Worm (Caenorhabditis elegans) whole organism, L4 larva: ENCODE results near the gene capg-2.

Experiments used
- F10B5.3 ChIP-seq: sonication (generic microtip); optimal IDR thresholded peaks from 2 replicates; lab custom pipeline; 2016; ENCODE audit warnings: mild to moderate bottlenecking, missing genetic modification characterization, missing compliant biosample characterization
- F44E2.7 ChIP-seq: fragments of 200-800 bp; sonication (Bioruptor generic); IDR thresholded peaks from 2 replicates; pipeline ENCODE4 v2.1.2; 2022; ENCODE audit warnings: missing genetic modification characterization, missing compliant biosample characterization
- F49E8.2 ChIP-seq: sonication (generic microtip); optimal IDR thresholded peaks from 2 replicates; lab custom pipeline; 2016; ENCODE audit warnings: missing compliant biosample characterization, mild to moderate bottlenecking, missing genetic modification characterization, borderline replicate concordance
- R02D3.7 ChIP-seq: fragments of 150-350 bp; sonication (generic microtip); optimal IDR thresholded peaks from 3 replicates; lab custom pipeline; 2014; ENCODE audit warnings: missing biosample characterization, missing genetic modification characterization
- Y105C5A.15 ChIP-seq: fragments of 200-800 bp; sonication (Bioruptor generic); IDR thresholded peaks from 2 replicates; pipeline ENCODE4 v1.3.6; 2022; ENCODE audit warnings: missing genetic modification characterization, missing compliant biosample characterization
- Y5F2A.4 ChIP-seq: fragments of 200-800 bp; sonication (Bioruptor generic); optimal IDR thresholded peaks from 2 replicates; lab custom pipeline; 2018; ENCODE audit warnings: mild to moderate bottlenecking, missing genetic modification characterization, missing compliant biosample characterization
- aha-1 ChIP-seq: fragments of 150-350 bp; peaks from one replicate; lab custom pipeline; 2014; ENCODE audit warnings: missing biosample characterization, missing genetic modification characterization
- aly-2 ChIP-seq: sonication (generic microtip); optimal IDR thresholded peaks from 2 replicates; lab custom pipeline; 2018; ENCODE audit warnings: missing biosample characterization, missing genetic modification characterization
- ama-1 ChIP-seq: fragments of 150-350 bp; optimal IDR thresholded peaks from 2 replicates; lab custom pipeline; 2014; ENCODE audit warnings: inconsistent platforms, mixed read lengths
- attf-4 ChIP-seq: sonication (generic microtip); optimal IDR thresholded peaks from 3 replicates; lab custom pipeline; 2017; ENCODE audit warnings: missing biosample characterization, missing genetic modification characterization
- ceh-20 ChIP-seq: fragments of 200-800 bp; sonication (Bioruptor generic); IDR thresholded peaks from 2 replicates; pipeline ENCODE4 v1.3.6; 2022; ENCODE audit warnings: missing genetic modification reagents, missing genetic modification characterization, missing compliant biosample characterization
- ceh-28 ChIP-seq: fragments of 150-350 bp; optimal IDR thresholded peaks from 2 replicates; lab custom pipeline; 2014; ENCODE audit warnings: missing biosample characterization, missing genetic modification reagents, missing genetic modification characterization
- ceh-32 ChIP-seq: sonication (generic microtip); optimal IDR thresholded peaks from 2 replicates; lab custom pipeline; 2016; ENCODE audit warnings: mild to moderate bottlenecking, missing genetic modification characterization, missing compliant biosample characterization; ENCODE audit not compliant: poor library complexity
- ceh-62 ChIP-seq: sonication (generic microtip); optimal IDR thresholded peaks from 2 replicates; lab custom pipeline; 2017; ENCODE audit warnings: missing biosample characterization, missing genetic modification characterization
- ctbp-1 ChIP-seq: fragments of 200-800 bp; sonication (Bioruptor generic); IDR thresholded peaks from 2 replicates; pipeline ENCODE4 v1.3.6; 2022; ENCODE audit warnings: missing genetic modification reagents, missing genetic modification characterization, missing compliant biosample characterization
- daf-16 ChIP-seq, 3 experiments: sonication (generic microtip); optimal IDR thresholded peaks; 2 replicates each; lab custom pipeline; 2016 to 2017; ENCODE audit warnings: missing genetic modification characterization in 3 of 3, missing genetic modification reagents in 3 of 3, mild to moderate bottlenecking in 2 of 3, missing compliant biosample characterization in 2 of 3, missing biosample characterization in 1 of 3, moderate library complexity in 1 of 3
- dmd-8 ChIP-seq: fragments of 200-800 bp; sonication (Bioruptor generic); IDR thresholded peaks from 2 replicates; pipeline ENCODE4 v1.3.6; 2022; ENCODE audit warnings: missing genetic modification characterization, missing compliant biosample characterization
- dmd-9 ChIP-seq: fragments of 200-800 bp; sonication (Bioruptor generic); IDR thresholded peaks from 2 replicates; pipeline ENCODE4 v1.3.6; 2022; ENCODE audit warnings: missing genetic modification reagents, missing genetic modification characterization, missing compliant biosample characterization
- dpl-1 ChIP-seq: fragments of 150-350 bp; optimal IDR thresholded peaks from 2 replicates; lab custom pipeline; 2014; ENCODE audit warnings: missing biosample characterization, missing genetic modification reagents, missing genetic modification characterization
- duxl-1 ChIP-seq: sonication (generic microtip); optimal IDR thresholded peaks from 2 replicates; lab custom pipeline; 2016; ENCODE audit warnings: mild to moderate bottlenecking, missing genetic modification characterization, moderate library complexity, missing compliant biosample characterization; ENCODE audit not compliant: poor library complexity
- egl-27 ChIP-seq: sonication (generic microtip); optimal IDR thresholded peaks from 3 replicates; lab custom pipeline; 2017; ENCODE audit warnings: missing biosample characterization, missing genetic modification reagents, missing genetic modification characterization
- fos-1 ChIP-seq: fragments of 150-350 bp; optimal IDR thresholded peaks from 2 replicates; lab custom pipeline; 2014; ENCODE audit warnings: missing biosample characterization, missing genetic modification characterization
- gei-8 ChIP-seq: fragments of 200-800 bp; sonication (Bioruptor generic); optimal IDR thresholded peaks from 2 replicates; lab custom pipeline; 2018; ENCODE audit warnings: mild to moderate bottlenecking, missing genetic modification characterization, missing compliant biosample characterization
- hlh-11 ChIP-seq: fragments of 200-800 bp; sonication (Bioruptor generic); optimal IDR thresholded peaks from 2 replicates; lab custom pipeline; 2018; ENCODE audit warnings: mild to moderate bottlenecking, missing genetic modification characterization, missing compliant biosample characterization
- hlh-30 ChIP-seq: sonication (generic microtip); optimal IDR thresholded peaks from 2 replicates; lab custom pipeline; 2017; ENCODE audit warnings: antibody characterized with exemption, mild to moderate bottlenecking, missing genetic modification characterization, missing compliant biosample characterization; ENCODE audit not compliant: insufficient read depth
- hmg-1.1 ChIP-seq: fragments of 200-800 bp; sonication (Bioruptor generic); IDR thresholded peaks from 2 replicates; pipeline ENCODE4 v1.3.6; 2022; ENCODE audit warnings: missing genetic modification reagents, missing genetic modification characterization, missing compliant biosample characterization
- lin-13 ChIP-seq: fragments of 150-350 bp; optimal IDR thresholded peaks from 2 replicates; lab custom pipeline; 2014; ENCODE audit warnings: missing biosample characterization, missing genetic modification reagents, missing genetic modification characterization
- lin-15B ChIP-seq: fragments of 150-350 bp; sonication (generic microtip); optimal IDR thresholded peaks from 3 replicates; lab custom pipeline; 2014; ENCODE audit warnings: missing biosample characterization, missing genetic modification characterization
- lin-29 ChIP-seq: fragments of 200-800 bp; sonication (Bioruptor generic); IDR thresholded peaks from 2 replicates; pipeline ENCODE4 v1.3.6; 2022; ENCODE audit warnings: missing genetic modification reagents, missing genetic modification characterization, missing compliant biosample characterization
- lin-39 ChIP-seq: fragments of 150-350 bp; optimal IDR thresholded peaks from 2 replicates; lab custom pipeline; 2014; ENCODE audit warnings: missing biosample characterization, missing genetic modification reagents, missing genetic modification characterization
- lir-3 ChIP-seq: sonication (generic microtip); optimal IDR thresholded peaks from 2 replicates; lab custom pipeline; 2016; ENCODE audit warnings: mild to moderate bottlenecking, missing genetic modification characterization, missing compliant biosample characterization
- madf-9 ChIP-seq: fragments of 200-800 bp; sonication (Bioruptor generic); conservative IDR thresholded peaks from 2 replicates; pipeline ENCODE4 v1.3.6; 2022; ENCODE audit warnings: missing genetic modification reagents, missing genetic modification characterization, missing compliant biosample characterization
- mdt-29 ChIP-seq: fragments of 200-800 bp; sonication (Bioruptor generic); IDR thresholded peaks from 2 replicates; pipeline ENCODE4 v1.3.6; 2022; ENCODE audit warnings: missing genetic modification reagents, missing genetic modification characterization, missing compliant biosample characterization
- nhr-10 ChIP-seq: fragments of 150-350 bp; optimal IDR thresholded peaks from 2 replicates; lab custom pipeline; 2014; ENCODE audit warnings: missing biosample characterization, missing genetic modification characterization
- nhr-11 ChIP-seq: fragments of 150-350 bp; optimal IDR thresholded peaks from 2 replicates; lab custom pipeline; 2014; ENCODE audit warnings: missing biosample characterization, missing genetic modification characterization
- nhr-48 ChIP-seq: sonication (generic microtip); optimal IDR thresholded peaks from 2 replicates; lab custom pipeline; 2016; ENCODE audit warnings: mild to moderate bottlenecking, missing genetic modification characterization, missing compliant biosample characterization
- nhr-6 ChIP-seq: fragments of 150-350 bp; optimal IDR thresholded peaks from 2 replicates; lab custom pipeline; 2014; ENCODE audit warnings: missing biosample characterization, missing genetic modification characterization
- nhr-76 ChIP-seq: fragments of 150-350 bp; optimal IDR thresholded peaks from 2 replicates; lab custom pipeline; 2014; ENCODE audit warnings: missing biosample characterization, missing genetic modification characterization
- pha-4 ChIP-seq, 2 experiments: fragments of 150-350 bp in 1 of 2; fragments of 200-800 bp in 1 of 2; sonication (Bioruptor generic) in 1 of 2; IDR thresholded peaks in 1 of 2; optimal IDR thresholded peaks in 1 of 2; 2 replicates each; pipeline versions ENCODE4 v1.3.6 to Lab custom; 2014 to 2022; ENCODE audit warnings: missing genetic modification characterization in 2 of 2, missing genetic modification reagents in 2 of 2, missing biosample characterization in 1 of 2, missing compliant biosample characterization in 1 of 2
- php-3 ChIP-seq: fragments of 200-800 bp; sonication (Bioruptor generic); IDR thresholded peaks from 2 replicates; pipeline ENCODE4 v1.3.6; 2022; ENCODE audit warnings: missing genetic modification reagents, missing genetic modification characterization, missing compliant biosample characterization
- rbr-2 ChIP-seq: sonication (generic microtip); optimal IDR thresholded peaks from 2 replicates; lab custom pipeline; 2016; ENCODE audit warnings: missing genotype, missing genetic modification characterization, missing compliant biosample characterization
- saeg-2 ChIP-seq: fragments of 200-800 bp; sonication (Bioruptor generic); IDR thresholded peaks from 2 replicates; pipeline ENCODE4 v1.3.6; 2022; ENCODE audit warnings: missing genetic modification reagents, missing genetic modification characterization, missing compliant biosample characterization
- snpc-1.2 ChIP-seq: fragments of 200-800 bp; sonication (Bioruptor generic); IDR thresholded peaks from 2 replicates; pipeline ENCODE4 v1.3.6; 2022; ENCODE audit warnings: missing genetic modification reagents, missing genetic modification characterization, missing compliant biosample characterization
- snpc-4 ChIP-seq: fragments of 150-350 bp; optimal IDR thresholded peaks from 2 replicates; lab custom pipeline; 2014; ENCODE audit warnings: missing biosample characterization, missing genetic modification characterization
- spr-3 ChIP-seq: fragments of 200-800 bp; sonication (Bioruptor generic); optimal IDR thresholded peaks from 2 replicates; lab custom pipeline; 2018; ENCODE audit warnings: mild to moderate bottlenecking, missing genetic modification characterization, missing compliant biosample characterization
- tag-97 ChIP-seq: fragments of 200-800 bp; sonication (Bioruptor generic); IDR thresholded peaks from 2 replicates; pipeline ENCODE4 v1.3.6; 2022; ENCODE audit warnings: missing genetic modification characterization, missing compliant biosample characterization
- unc-39 ChIP-seq: sonication (generic microtip); optimal IDR thresholded peaks from 2 replicates; lab custom pipeline; 2017; ENCODE audit warnings: missing biosample characterization, missing genetic modification characterization
- vab-7 ChIP-seq: fragments of 200-800 bp; sonication (Bioruptor generic); IDR thresholded peaks from 2 replicates; pipeline ENCODE4 v1.3.6; 2022; ENCODE audit warnings: missing genetic modification reagents, missing genetic modification characterization, missing compliant biosample characterization
- zfp-3 ChIP-seq: fragments of 200-800 bp; sonication (Bioruptor generic); conservative IDR thresholded peaks from 2 replicates; pipeline ENCODE4 v1.3.6; 2022; ENCODE audit warnings: missing genetic modification reagents, missing genetic modification characterization, missing compliant biosample characterization
- ztf-7 ChIP-seq: fragments of 150-350 bp; optimal IDR thresholded peaks from 2 replicates; lab custom pipeline; 2014; ENCODE audit warnings: missing biosample characterization, missing genetic modification characterization

Gene capg-2

DNA sequence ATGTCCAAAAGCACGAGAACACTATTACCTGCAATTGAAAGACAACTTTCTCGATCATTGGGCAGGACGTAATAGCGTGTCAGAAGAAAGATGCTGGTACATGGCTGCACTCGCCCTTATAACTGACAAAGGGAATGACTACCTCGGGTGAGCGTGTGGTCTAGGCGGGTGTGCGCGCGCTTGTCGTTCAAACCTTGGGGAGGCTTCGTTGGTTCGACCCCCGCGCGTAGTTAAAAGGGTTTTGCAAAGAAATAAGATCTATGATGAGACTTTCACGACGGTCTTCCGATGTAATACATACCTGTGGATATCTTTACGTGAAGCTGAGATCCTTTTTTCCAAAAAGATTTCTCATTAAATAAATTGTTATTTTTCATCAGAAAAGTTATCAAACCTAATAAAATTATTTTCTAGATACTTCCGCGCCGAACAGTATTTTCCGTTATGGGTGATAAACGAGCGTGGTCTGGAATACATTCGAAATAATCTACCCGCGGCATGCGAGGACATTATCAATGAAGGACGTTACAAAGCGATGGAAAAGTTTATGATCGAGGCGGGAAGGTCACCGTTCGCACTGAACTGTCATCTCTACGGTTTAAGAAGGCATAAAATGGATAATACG, 31.9 kb downstream of the capg-2 start:
- TF ChIP-seq F44E2.7 (GFP tag; lab: Robert Waterston, UW) = peak; percentile 100
- peak; percentile 99 for TF ChIP-seq saeg-2
- peak; percentile 93 for TF ChIP-seq tag-97 (GFP tag; lab: Robert Waterston, UW)
- no peak for TF ChIP-seq lin-39 (tag; lab: Kevin White, UChicago)
- TF ChIP-seq egl-27 (tag; lab: Kevin White, UChicago) = peak; percentile 38
- TF ChIP-seq lin-29 = peak; percentile 94
- peak; percentile 82 for TF ChIP-seq hlh-11 (tag; lab: Kevin White, UChicago)
- TF ChIP-seq lir-3 (tag; lab: Kevin White, UChicago) = peak; percentile 95
- TF ChIP-seq gei-8 (GFP tag; lab: Kevin White, UChicago) = peak; percentile 99
- peak; percentile 70 for TF ChIP-seq ztf-7 (tag; lab: Kevin White, UChicago)
- no peak for TF ChIP-seq unc-39 (tag; lab: Kevin White, UChicago)
- peak; percentile 94 for TF ChIP-seq rbr-2 (tag; lab: Kevin White, UChicago)
- peak; percentile 35 for TF ChIP-seq R02D3.7
- peak; percentile 100 for TF ChIP-seq Y105C5A.15 (GFP tag; lab: Robert Waterston, UW)
- TF ChIP-seq zfp-3 = peak; percentile 94
- no peak for TF ChIP-seq lin-15B
- TF ChIP-seq duxl-1 (tag; lab: Kevin White, UChicago) = peak; percentile 97
- TF ChIP-seq ceh-20 (GFP tag; lab: Robert Waterston, UW) = peak; percentile 97
- peak; percentile 100 for TF ChIP-seq dmd-8 (GFP tag; lab: Robert Waterston, UW)
- peak; percentile 95 for TF ChIP-seq mdt-29 (GFP tag; lab: Robert Waterston, UW)
- TF ChIP-seq vab-7 (GFP tag; lab: Robert Waterston, UW) = peak; percentile 99
- peak; percentile 91 for TF ChIP-seq nhr-6 (tag; lab: Kevin White, UChicago)
- TF ChIP-seq nhr-10 (tag; lab: Kevin White, UChicago) = no peak
- TF ChIP-seq nhr-11 (tag; lab: Kevin White, UChicago) = peak; percentile 47
- peak; percentile 94 for TF ChIP-seq F10B5.3 (tag; lab: Kevin White, UChicago)
- no peak for TF ChIP-seq snpc-4 (tag; lab: Kevin White, UChicago)
- no peak for TF ChIP-seq nhr-76 (tag; lab: Kevin White, UChicago)
- no peak for TF ChIP-seq fos-1
- TF ChIP-seq attf-4 (tag; lab: Kevin White, UChicago) = peak; percentile 83
- TF ChIP-seq dmd-9 (GFP tag; lab: Robert Waterston, UW) = peak; percentile 96
- no peak for TF ChIP-seq ceh-62 (tag; lab: Kevin White, UChicago)
- peak; percentile 95 for TF ChIP-seq madf-9
- peak; percentile 93 for TF ChIP-seq nhr-48 (tag; lab: Kevin White, UChicago)
- peak; percentile 91 for TF ChIP-seq ama-1 (lab: Kevin White, UChicago)
- peak; percentile 98 for TF ChIP-seq Y5F2A.4
- TF ChIP-seq aha-1 (tag; lab: Kevin White, UChicago) = peak; percentile 93
- TF ChIP-seq pha-4 (GFP tag; IDR thresholded peaks at IDR 0.05; lab: Robert Waterston, UW) = peak; percentile 99
- no peak for TF ChIP-seq pha-4 (tag; optimal IDR thresholded peaks at IDR 0.05; lab: Kevin White, UChicago)
- TF ChIP-seq aly-2 (tag; lab: Kevin White, UChicago) = peak; percentile 94
- peak; percentile 85 for TF ChIP-seq ceh-32 (tag; lab: Kevin White, UChicago)
- peak; percentile 99 for TF ChIP-seq ctbp-1
- peak; percentile 63 for TF ChIP-seq dpl-1 (GFP tag; lab: Kevin White, UChicago)
- peak; percentile 96 to 98 for TF ChIP-seq daf-16 (GFP tag; optimal IDR thresholded peaks at IDR 0.05; lab: Kevin White, UChicago)
- peak; percentile 81 for TF ChIP-seq daf-16 (tag; optimal IDR thresholded peaks at IDR 0.05; lab: Kevin White, UChicago)
- peak; percentile 97 for TF ChIP-seq spr-3
- peak; percentile 95 for TF ChIP-seq F49E8.2 (tag; lab: Kevin White, UChicago)
- no peak for TF ChIP-seq ceh-28 (tag; lab: Kevin White, UChicago)
- peak; percentile 88 for TF ChIP-seq hlh-30 (tag; lab: Kevin White, UChicago)
- peak; percentile 97 for TF ChIP-seq snpc-1.2
- TF ChIP-seq lin-13 (GFP tag; lab: Kevin White, UChicago) = peak; percentile 67
- TF ChIP-seq php-3 (GFP tag; lab: Robert Waterston, UW) = peak; percentile 99
- peak; percentile 98 for TF ChIP-seq hmg-1.1 (GFP tag; lab: Robert Waterston, UW)
